Worm (Caenorhabditis elegans): ENCODE data around the gene R01B10.2.

R01B10.2 gene

ce11 chrV:6033512-6033911 is 7.8 kb downstream of the R01B10.2 start:
- TF ChIP-seq D2030.7 (GFP tag; IDR thresholded peaks at IDR 0.05), result no peak
- no peak for TF ChIP-seq lsl-1 (GFP tag; optimal IDR thresholded peaks at IDR 0.05)
- no peak for TF ChIP-seq zim-3 (tag; optimal IDR thresholded peaks at IDR 0.05)
- TF ChIP-seq F55B11.4 (tag; optimal IDR thresholded peaks at IDR 0.05; ENCODE audit: borderline replicate concordance, insufficient read depth), result no peak
- TF ChIP-seq dox-1 (GFP tag; IDR thresholded peaks at IDR 0.05), result no peak
- TF ChIP-seq ztf-3 (GFP tag; optimal IDR thresholded peaks at IDR 0.05), result no peak
- no peak for TF ChIP-seq sea-2 (GFP tag; IDR thresholded peaks at IDR 0.05)
- no peak for TF ChIP-seq hrde-1 (tag; optimal IDR thresholded peaks at IDR 0.05; ENCODE audit: borderline replicate concordance)
- TF ChIP-seq lin-26 (GFP tag; IDR thresholded peaks at IDR 0.05), result no peak
- TF ChIP-seq hmg-1.2 (GFP tag; IDR thresholded peaks at IDR 0.05), result no peak
- TF ChIP-seq ztf-22 (GFP tag; optimal IDR thresholded peaks at IDR 0.05), result no peak
- no peak for TF ChIP-seq snpc-1.1 (tag; optimal IDR thresholded peaks at IDR 0.05; ENCODE audit: insufficient read depth)
- TF ChIP-seq bed-2 (GFP tag; IDR thresholded peaks at IDR 0.05), result no peak
- TF ChIP-seq lir-1 (GFP tag; conservative IDR thresholded peaks at IDR 0.05), result no peak
- TF ChIP-seq F23B12.7 (tag; optimal IDR thresholded peaks at IDR 0.05; ENCODE audit: insufficient read depth), result no peak
- no peak for TF ChIP-seq fkh-3 (tag; optimal IDR thresholded peaks at IDR 0.05)
- no peak for TF ChIP-seq F57A8.1 (GFP tag; optimal IDR thresholded peaks at IDR 0.05)
- TF ChIP-seq attf-6 (GFP tag; IDR thresholded peaks at IDR 0.05), result no peak
- TF ChIP-seq tbx-9 (tag; optimal IDR thresholded peaks at IDR 0.05; ENCODE audit: borderline replicate concordance), result no peak
- no peak for TF ChIP-seq xnd-1 (tag; optimal IDR thresholded peaks at IDR 0.05)

ce11 chrV:6031585-6031984 is 9.7 kb downstream of the R01B10.2 start:
- TF ChIP-seq Y67H2A.10 (GFP tag; conservative IDR thresholded peaks at IDR 0.05) (no peak), F39B2.1 (GFP tag; IDR thresholded peaks at IDR 0.05) (no peak), snpc-1.1 (tag; optimal IDR thresholded peaks at IDR 0.05; ENCODE audit: insufficient read depth) (no peak), ztf-6 (GFP tag; IDR thresholded peaks at IDR 0.05) (no peak), athp-1 (tag; optimal IDR thresholded peaks at IDR 0.05) (no peak), lin-35 (GFP tag; optimal IDR thresholded peaks at IDR 0.05) (no peak), nhr-27 (tag; optimal IDR thresholded peaks at IDR 0.05) (no peak), lsl-1 (GFP tag; optimal IDR thresholded peaks at IDR 0.05) (no peak)

- TF ChIP-seq mcd-1 (GFP tag; IDR thresholded peaks at IDR 0.05) (0 out of 2 replicates have a peak, but pooled peaks have one; percentile 28), repo-1 (tag; optimal IDR thresholded peaks at IDR 0.05) (no peak), madf-6 (GFP tag; IDR thresholded peaks at IDR 0.05) (no peak), cebp-1 (GFP tag; IDR thresholded peaks at IDR 0.05) (no peak), cebp-1 (tag; optimal IDR thresholded peaks at IDR 0.05) (peak; percentile 17), tlf-1 (GFP tag; optimal IDR thresholded peaks at IDR 0.05) (no peak), lsy-27 (tag; optimal IDR thresholded peaks at IDR 0.05; ENCODE audit: borderline replicate concordance, insufficient read depth) (no peak), ceh-79 (tag; optimal IDR thresholded peaks at IDR 0.05) (no peak), ztf-26 (tag; optimal IDR thresholded peaks at IDR 0.05) (no peak), lin-40 (tag; optimal IDR thresholded peaks at IDR 0.05) (no peak), gei-17 (GFP tag; optimal IDR thresholded peaks at IDR 0.05) (no peak), madf-10 (tag; optimal IDR thresholded peaks at IDR 0.05) (no peak), nfya-1 (tag; optimal IDR thresholded peaks at IDR 0.05; ENCODE audit: borderline replicate concordance, insufficient read depth) (no peak), nfyb-1 (GFP tag; IDR thresholded peaks at IDR 0.05) (0 out of 2 replicates have a peak, but pooled peaks have one; percentile 16), lin-35 (GFP tag; optimal IDR thresholded peaks at IDR 0.05) (peak in 1 of 3 experiments; percentile 49), snpc-3.4 (tag; optimal IDR thresholded peaks at IDR 0.05) (no peak), die-1 (tag; optimal IDR thresholded peaks at IDR 0.05) (no peak), ets-4 (GFP tag; optimal IDR thresholded peaks at IDR 0.05) (no peak), egl-18 (GFP tag; IDR thresholded peaks at IDR 0.05) (no peak), ztf-18 (tag; optimal IDR thresholded peaks at IDR 0.05) (no peak), cebp-2 (GFP tag; IDR thresholded peaks at IDR 0.05) (no peak), dox-1 (GFP tag; IDR thresholded peaks at IDR 0.05) (no peak)
Observed at ce11 chrV:6030559-6030975, 10.7 kb downstream of the R01B10.2 start.

Data from whole organism, young adult.